Worm (Caenorhabditis elegans) whole organism, late embryonic: Measurements from ENCODE around the gene mltn-11.

Source experiments
- C08G9.2 ChIP-seq: sonication (generic microtip); optimal IDR thresholded peaks from 2 replicates; lab custom pipeline; 2016; ENCODE audit warnings: mild to moderate bottlenecking, missing genetic modification characterization, moderate library complexity, missing compliant biosample characterization
- K09A11.1 ChIP-seq: sonication (generic microtip); optimal IDR thresholded peaks from 2 replicates; lab custom pipeline; 2017; ENCODE audit warnings: antibody characterized with exemption, mild to moderate bottlenecking, missing genetic modification characterization, missing compliant biosample characterization; ENCODE audit not compliant: insufficient read depth
- hlh-6 ChIP-seq: sonication (generic microtip); optimal IDR thresholded peaks from 2 replicates; lab custom pipeline; 2016; ENCODE audit warnings: missing genotype, missing genetic modification characterization, missing compliant biosample characterization
- pag-3 ChIP-seq: sonication (generic microtip); optimal IDR thresholded peaks from 2 replicates; lab custom pipeline; 2016; ENCODE audit warnings: missing compliant biosample characterization, missing genetic modification characterization, borderline replicate concordance
- pha-4 ChIP-seq: fragments of 150-350 bp; optimal IDR thresholded peaks from 2 replicates; lab custom pipeline; 2018; ENCODE audit warnings: missing biosample characterization, missing genetic modification reagents, missing genetic modification characterization
- pqm-1 ChIP-seq: sonication (generic microtip); optimal IDR thresholded peaks from 2 replicates; lab custom pipeline; 2016; ENCODE audit warnings: missing genetic modification characterization, missing compliant biosample characterization

DNA sequence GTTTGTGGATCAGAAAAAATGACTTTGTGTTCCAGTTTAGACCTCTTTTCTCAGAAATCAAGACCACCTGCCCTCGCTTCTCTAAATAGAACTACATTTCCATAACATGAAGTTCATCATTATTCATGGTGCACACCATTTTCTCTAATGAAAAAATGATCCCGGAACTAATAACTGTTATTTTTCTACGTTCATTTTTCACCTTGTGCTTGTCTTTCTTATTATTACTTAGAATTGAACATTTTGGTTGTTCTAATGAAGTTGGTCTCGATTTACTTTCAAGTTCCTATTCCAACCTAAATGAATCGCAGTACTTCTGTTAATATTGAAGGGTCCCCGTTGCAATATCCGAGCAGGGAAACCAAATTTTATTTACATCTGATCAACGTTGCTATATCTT lies 46.9 kb downstream of the mltn-11 start, which contains the start of gene srw-36:
- TF ChIP-seq pha-4 (tag; lab: Kevin White, UChicago) = no peak
- TF ChIP-seq pqm-1 (tag; lab: Kevin White, UChicago) = no peak
- no peak for TF ChIP-seq pag-3 (tag; lab: Kevin White, UChicago)
- no peak for TF ChIP-seq K09A11.1 (tag; lab: Kevin White, UChicago)
- no peak for TF ChIP-seq C08G9.2
- TF ChIP-seq hlh-6 (tag; lab: Kevin White, UChicago) = no peak
